Worm (Caenorhabditis elegans) whole organism, young adult: ENCODE results near the gene Y49F6B.14.

Source experiments
- B0019.2 ChIP-seq: fragments of 200-800 bp; sonication (Bioruptor generic); conservative IDR thresholded peaks from 2 replicates; pipeline ENCODE4 v1.3.6; 2022; ENCODE audit warnings: missing genetic modification reagents, missing genetic modification characterization, missing compliant biosample characterization
- B0261.1 ChIP-seq: sonication (generic microtip); optimal IDR thresholded peaks from 2 replicates; lab custom pipeline; 2016; ENCODE audit warnings: mild to moderate bottlenecking, missing genetic modification characterization, moderate library complexity, missing compliant biosample characterization
- B0336.3 ChIP-seq: fragments of 200-800 bp; sonication (Bioruptor generic); IDR thresholded peaks from 2 replicates; pipeline ENCODE4 v1.3.6; 2022; ENCODE audit warnings: missing genetic modification characterization, missing compliant biosample characterization
- D2030.7 ChIP-seq: fragments of 200-800 bp; sonication (Bioruptor generic); IDR thresholded peaks from 2 replicates; pipeline ENCODE4 v1.3.6; 2022; ENCODE audit warnings: missing genetic modification reagents, missing genetic modification characterization, missing compliant biosample characterization
- F10E7.11 ChIP-seq: sonication (generic microtip); optimal IDR thresholded peaks from 2 replicates; lab custom pipeline; 2017; ENCODE audit warnings: mild to moderate bottlenecking, missing genetic modification characterization, moderate library complexity, missing compliant biosample characterization
- F33H1.4 ChIP-seq: fragments of 200-800 bp; sonication (Bioruptor generic); IDR thresholded peaks from 2 replicates; pipeline ENCODE4 v1.3.6; 2022; ENCODE audit warnings: missing genetic modification reagents, missing genetic modification characterization, missing compliant biosample characterization
- F49E8.2 ChIP-seq: sonication (generic microtip); optimal IDR thresholded peaks from 3 replicates; lab custom pipeline; 2017; ENCODE audit warnings: missing genetic modification characterization, mild to moderate bottlenecking, missing compliant biosample characterization, antibody characterized with exemption, moderate library complexity; ENCODE audit not compliant: insufficient read depth
- K12H6.12 ChIP-seq: fragments of 200-800 bp; sonication (Bioruptor generic); optimal IDR thresholded peaks from 2 replicates; lab custom pipeline; 2018; ENCODE audit warnings: mild to moderate bottlenecking, missing genetic modification characterization, missing compliant biosample characterization
- T26A5.8 ChIP-seq: sonication (generic microtip); optimal IDR thresholded peaks from 2 replicates; lab custom pipeline; 2016; ENCODE audit warnings: missing genetic modification characterization, missing compliant biosample characterization
- atf-7 ChIP-seq: sonication (generic microtip); optimal IDR thresholded peaks from 2 replicates; lab custom pipeline; 2017; ENCODE audit warnings: mild to moderate bottlenecking, missing genetic modification characterization, missing compliant biosample characterization
- athp-1 ChIP-seq: sonication (generic microtip); optimal IDR thresholded peaks from 2 replicates; lab custom pipeline; 2017; ENCODE audit warnings: mild to moderate bottlenecking, missing genetic modification characterization, missing compliant biosample characterization
- attf-6 ChIP-seq: fragments of 200-800 bp; sonication (Bioruptor generic); IDR thresholded peaks from 2 replicates; pipeline ENCODE4 v1.3.6; 2022; ENCODE audit warnings: missing genetic modification reagents, missing genetic modification characterization, missing compliant biosample characterization
- ceh-27 ChIP-seq: fragments of 200-800 bp; sonication (Bioruptor generic); optimal IDR thresholded peaks from 2 replicates; lab custom pipeline; 2018; ENCODE audit warnings: mild to moderate bottlenecking, missing genetic modification characterization, moderate library complexity, missing compliant biosample characterization
- ceh-40 ChIP-seq: fragments of 200-800 bp; sonication (Bioruptor generic); IDR thresholded peaks from 2 replicates; pipeline ENCODE4 v1.3.6; 2022; ENCODE audit warnings: missing genetic modification characterization, missing compliant biosample characterization
- ceh-79 ChIP-seq: sonication (generic microtip); optimal IDR thresholded peaks from 2 replicates; lab custom pipeline; 2017; ENCODE audit warnings: mild to moderate bottlenecking, missing genetic modification characterization, missing compliant biosample characterization
- ceh-91 ChIP-seq: fragments of 200-800 bp; sonication (Bioruptor generic); IDR thresholded peaks from 2 replicates; pipeline ENCODE4 v1.3.6; 2022; ENCODE audit warnings: missing genetic modification reagents, missing genetic modification characterization, missing compliant biosample characterization
- dpff-1 ChIP-seq: sonication (generic microtip); optimal IDR thresholded peaks from 2 replicates; lab custom pipeline; 2017; ENCODE audit warnings: mild to moderate bottlenecking, missing genetic modification characterization, missing compliant biosample characterization
- dpl-1 ChIP-seq: fragments of 150-350 bp; optimal IDR thresholded peaks from 2 replicates; lab custom pipeline; 2014; ENCODE audit warnings: missing biosample characterization, missing genetic modification reagents, missing genetic modification characterization
- efl-1 ChIP-seq: fragments of 150-350 bp; optimal IDR thresholded peaks from 2 replicates; lab custom pipeline; 2014; ENCODE audit warnings: missing biosample characterization, missing genetic modification reagents, missing genetic modification characterization
- egrh-3 ChIP-seq: fragments of 200-800 bp; sonication (Bioruptor generic); IDR thresholded peaks from 2 replicates; pipeline ENCODE4 v1.3.6; 2022; ENCODE audit warnings: missing genetic modification reagents, missing genetic modification characterization, missing compliant biosample characterization
- ekl-4 ChIP-seq: fragments of 200-800 bp; sonication (Bioruptor generic); IDR thresholded peaks from 2 replicates; pipeline ENCODE4 v1.3.6; 2022; ENCODE audit warnings: missing genetic modification reagents, missing genetic modification characterization, missing compliant biosample characterization
- hmg-1.2 ChIP-seq: fragments of 200-800 bp; sonication (Bioruptor generic); IDR thresholded peaks from 2 replicates; pipeline ENCODE4 v1.3.6; 2022; ENCODE audit warnings: missing genetic modification reagents, missing genetic modification characterization, missing compliant biosample characterization
- hrde-1 ChIP-seq: sonication (generic microtip); optimal IDR thresholded peaks from 2 replicates; lab custom pipeline; 2016; ENCODE audit warnings: missing genetic modification characterization, mild to moderate bottlenecking, missing compliant biosample characterization, moderate library complexity, missing genotype, missing genetic modification reagents, borderline replicate concordance
- lin-54 ChIP-seq: fragments of 200-800 bp; sonication (Bioruptor generic); optimal IDR thresholded peaks from 2 replicates; lab custom pipeline; 2018; ENCODE audit warnings: mild to moderate bottlenecking, missing genetic modification characterization, missing compliant biosample characterization
- lsl-1 ChIP-seq: fragments of 200-800 bp; sonication (Bioruptor generic); optimal IDR thresholded peaks from 2 replicates; lab custom pipeline; 2018; ENCODE audit warnings: mild to moderate bottlenecking, missing genetic modification characterization, moderate library complexity, missing compliant biosample characterization
- lsy-27 ChIP-seq: sonication (generic microtip); optimal IDR thresholded peaks from 2 replicates; lab custom pipeline; 2017; ENCODE audit warnings: missing genetic modification characterization, mild to moderate bottlenecking, missing compliant biosample characterization, antibody characterized with exemption, missing genotype, borderline replicate concordance; ENCODE audit not compliant: insufficient read depth
- madf-6 ChIP-seq: fragments of 200-800 bp; sonication (Bioruptor generic); IDR thresholded peaks from 2 replicates; pipeline ENCODE4 v1.3.6; 2022; ENCODE audit warnings: missing genetic modification reagents, missing genetic modification characterization, missing compliant biosample characterization
- madf-8 ChIP-seq: fragments of 200-800 bp; sonication (Bioruptor generic); conservative IDR thresholded peaks from 2 replicates; pipeline ENCODE4 v1.3.6; 2022; ENCODE audit warnings: missing genetic modification reagents, missing genetic modification characterization, missing compliant biosample characterization
- mcd-1 ChIP-seq: fragments of 200-800 bp; sonication (Bioruptor generic); IDR thresholded peaks from 2 replicates; pipeline ENCODE4 v1.3.6; 2022; ENCODE audit warnings: missing genetic modification reagents, missing genetic modification characterization, missing compliant biosample characterization
- mes-4 ChIP-seq: sonication (generic microtip); optimal IDR thresholded peaks from 2 replicates; lab custom pipeline; 2016; ENCODE audit warnings: missing genotype, missing genetic modification characterization, missing compliant biosample characterization
- mxl-1 ChIP-seq: sonication (generic microtip); optimal IDR thresholded peaks from 2 replicates; lab custom pipeline; 2016; ENCODE audit warnings: missing genetic modification characterization, missing compliant biosample characterization
- nhr-120 ChIP-seq: fragments of 200-800 bp; sonication (Bioruptor generic); IDR thresholded peaks from 2 replicates; pipeline ENCODE4 v1.3.6; 2022; ENCODE audit warnings: missing genetic modification characterization, missing compliant biosample characterization
- nhr-80 ChIP-seq: sonication (generic microtip); optimal IDR thresholded peaks from 2 replicates; lab custom pipeline; 2016; ENCODE audit warnings: missing genetic modification characterization, missing compliant biosample characterization
- snpc-1.3 ChIP-seq: sonication (generic microtip); optimal IDR thresholded peaks from 2 replicates; lab custom pipeline; 2017; ENCODE audit warnings: missing genetic modification characterization, mild to moderate bottlenecking, missing compliant biosample characterization, antibody characterized with exemption, moderate library complexity, missing genotype, missing genetic modification reagents; ENCODE audit not compliant: insufficient read depth
- snpc-3.4 ChIP-seq: sonication (generic microtip); optimal IDR thresholded peaks from 2 replicates; lab custom pipeline; 2017; ENCODE audit warnings: missing genetic modification characterization, mild to moderate bottlenecking, missing compliant biosample characterization, antibody characterized with exemption, moderate library complexity, missing genotype, missing genetic modification reagents
- snpc-4 ChIP-seq, 5 experiments: fragments of 150-350 bp in 1 of 5; sonication (generic microtip) in 4 of 5; optimal IDR thresholded peaks; 2 replicates each; lab custom pipeline; 2014 to 2018; ENCODE audit warnings: missing genetic modification characterization in 5 of 5, missing biosample characterization in 3 of 5, antibody characterized with exemption in 2 of 5, mild to moderate bottlenecking in 2 of 5, missing compliant biosample characterization in 2 of 5, missing genotype in 2 of 5, moderate library complexity in 2 of 5, missing genetic modification reagents in 1 of 5
- unc-130 ChIP-seq: sonication (generic microtip); optimal IDR thresholded peaks from 2 replicates; lab custom pipeline; 2016; ENCODE audit warnings: missing genetic modification reagents, missing genetic modification characterization, missing compliant biosample characterization
- xnd-1 ChIP-seq: sonication (generic microtip); optimal IDR thresholded peaks from 2 replicates; lab custom pipeline; 2016; ENCODE audit warnings: missing genotype, missing genetic modification reagents, missing genetic modification characterization, missing compliant biosample characterization
- zfh-2 ChIP-seq: fragments of 200-800 bp; sonication (Bioruptor generic); conservative IDR thresholded peaks from 2 replicates; pipeline ENCODE4 v1.3.6; 2022; ENCODE audit warnings: missing genetic modification reagents, missing genetic modification characterization, missing compliant biosample characterization
- ztf-18 ChIP-seq: sonication (generic microtip); optimal IDR thresholded peaks from 2 replicates; lab custom pipeline; 2016; ENCODE audit warnings: missing genotype, mild to moderate bottlenecking, missing genetic modification characterization, missing compliant biosample characterization
- ztf-25 ChIP-seq: fragments of 200-800 bp; sonication (Bioruptor generic); IDR thresholded peaks from 2 replicates; pipeline ENCODE4 v1.3.6; 2022; ENCODE audit warnings: missing genetic modification reagents, missing genetic modification characterization, missing compliant biosample characterization
- ztf-3 ChIP-seq: fragments of 200-800 bp; sonication (Bioruptor generic); optimal IDR thresholded peaks from 2 replicates; lab custom pipeline; 2018; ENCODE audit warnings: mild to moderate bottlenecking, missing genetic modification characterization, missing compliant biosample characterization

Gene Y49F6B.14

ce11 chrII:3553453-3553852, 38.2 kb upstream of the Y49F6B.14 start, which contains the start of gene dnc-3 (continued):
- TF ChIP-seq nhr-120 (no peak), efl-1 (GFP tag; lab: Kevin White, UChicago) (peak; percentile 24), B0336.3 (peak; percentile 64; the same call in 1 of the 2 replicates), athp-1 (tag; lab: Kevin White, UChicago) (no peak), madf-8 (GFP tag; lab: Robert Waterston, UW) (peak; percentile 53), K12H6.12 (tag; lab: Kevin White, UChicago) (no peak), lin-54 (GFP tag; lab: Kevin White, UChicago) (peak; percentile 42)
- TF ChIP-seq, all 124 proteins: peak for 22

- TF ChIP-seq B0019.2 (GFP tag; lab: Robert Waterston, UW), result no peak
- peak; percentile 59 for TF ChIP-seq nhr-80
Observed at ce11 chrII:3550352-3550751, 35.1 kb upstream of the Y49F6B.14 start, which contains the start of gene W10G11.19. Gene W10G11.19, plus strand, starts transcription at chrII:3550652.

- TF ChIP-seq zfh-2 (GFP tag; lab: Robert Waterston, UW), result peak; percentile 84
- no peak for TF ChIP-seq unc-130 (GFP tag; lab: Kevin White, UChicago)
- peak; percentile 37 for TF ChIP-seq ceh-27 (GFP tag; lab: Kevin White, UChicago)
- no peak for TF ChIP-seq ztf-18 (tag; lab: Kevin White, UChicago)
- no peak for TF ChIP-seq T26A5.8 (tag; lab: Kevin White, UChicago)
- TF ChIP-seq ceh-79, result no peak
- TF ChIP-seq ceh-40, result no peak
- peak; percentile 74; the same call in 1 of the 2 replicates for TF ChIP-seq hmg-1.2 (GFP tag; lab: Robert Waterston, UW)
- 0 out of 2 replicates have a peak, but pooled peaks have one; percentile 18 for TF ChIP-seq egrh-3 (GFP tag; lab: Robert Waterston, UW)
- no peak for TF ChIP-seq dpl-1 (GFP tag; lab: Kevin White, UChicago)
- TF ChIP-seq F33H1.4, result no peak
- TF ChIP-seq atf-7 (tag; lab: Kevin White, UChicago), result no peak
- TF ChIP-seq F49E8.2 (tag; lab: Kevin White, UChicago), result no peak
- no peak for TF ChIP-seq ztf-25 (GFP tag; lab: Robert Waterston, UW)
- TF ChIP-seq B0261.1, result no peak
- no peak for TF ChIP-seq ekl-4 (GFP tag; lab: Robert Waterston, UW)
- TF ChIP-seq lsy-27 (tag; lab: Kevin White, UChicago), result no peak
- TF ChIP-seq mcd-1 (GFP tag; lab: Robert Waterston, UW), result peak; percentile 54
- no peak for TF ChIP-seq F10E7.11 (tag; lab: Kevin White, UChicago)
- no peak for TF ChIP-seq mxl-1
- no peak for TF ChIP-seq attf-6 (GFP tag; lab: Robert Waterston, UW)
- TF ChIP-seq mes-4 (tag; lab: Kevin White, UChicago), result no peak
Observed at ce11 chrII:3547282-3547681, 32.0 kb upstream of the Y49F6B.14 start.

- TF ChIP-seq dpff-1 (tag; lab: Kevin White, UChicago) (no peak), snpc-3.4 (peak; percentile 10), madf-8 (GFP tag; lab: Robert Waterston, UW) (peak; percentile 82), snpc-4 (GFP tag; optimal IDR thresholded peaks at IDR 0.05; lab: Kevin White, UChicago) (no peak), snpc-4 (tag; optimal IDR thresholded peaks at IDR 0.05; lab: Kevin White, UChicago) (no peak), D2030.7 (GFP tag; lab: Robert Waterston, UW) (peak; percentile 58), F33H1.4 (peak; percentile 93), lin-54 (GFP tag; lab: Kevin White, UChicago) (peak; percentile 4), ztf-3 (no peak), efl-1 (GFP tag; lab: Kevin White, UChicago) (peak; percentile 27), ceh-91 (0 out of 2 replicates have a peak, but pooled peaks have one; percentile 38), snpc-1.3 (tag; lab: Kevin White, UChicago) (peak; percentile 19), madf-6 (peak; percentile 95), lsl-1 (GFP tag; lab: Kevin White, UChicago) (peak; percentile 98), hrde-1 (tag; lab: Kevin White, UChicago) (no peak), xnd-1 (peak; percentile 97), mcd-1 (GFP tag; lab: Robert Waterston, UW) (peak; percentile 32; the same call in 1 of the 2 replicates)
Observed at ce11 chrII:3546381-3546931, 31.2 kb upstream of the Y49F6B.14 start, which contains the start of gene apd-3. Gene apd-3, minus strand, starts transcription at chrII:3546431.
